Worm (Caenorhabditis elegans): ENCODE measurements around the gene msp-51.

msp-51 gene

ce11 chrIV:5277752-5278151, 17.4 kb downstream of the msp-51 start, which contains the start of gene F36H12.17:
TSS of gene F36H12.17 (minus strand) at chrIV:5277852.
- TF ChIP-seq ceh-20 (GFP tag; IDR thresholded peaks at IDR 0.05) (no peak), lin-29 (GFP tag; IDR thresholded peaks at IDR 0.05) (no peak), R02D3.7 (tag; optimal IDR thresholded peaks at IDR 0.05) (no peak), attf-4 (tag; optimal IDR thresholded peaks at IDR 0.05) (no peak), nhr-10 (tag; optimal IDR thresholded peaks at IDR 0.05) (no peak), vab-7 (GFP tag; IDR thresholded peaks at IDR 0.05) (no peak), madf-5 (GFP tag; IDR thresholded peaks at IDR 0.05) (no peak), F44E2.7 (GFP tag; IDR thresholded peaks at IDR 0.05) (no peak), ceh-44 (GFP tag; IDR thresholded peaks at IDR 0.05) (no peak), pha-4 (GFP tag; IDR thresholded peaks at IDR 0.05) (no peak), pha-4 (tag; optimal IDR thresholded peaks at IDR 0.05) (no peak), gei-8 (GFP tag; optimal IDR thresholded peaks at IDR 0.05) (no peak), lim-7 (GFP tag; IDR thresholded peaks at IDR 0.05) (no peak), dve-1 (tag; optimal IDR thresholded peaks at IDR 0.05; ENCODE audit: insufficient read depth) (no peak), tra-1 (GFP tag; IDR thresholded peaks at IDR 0.05) (no peak)

DNA sequence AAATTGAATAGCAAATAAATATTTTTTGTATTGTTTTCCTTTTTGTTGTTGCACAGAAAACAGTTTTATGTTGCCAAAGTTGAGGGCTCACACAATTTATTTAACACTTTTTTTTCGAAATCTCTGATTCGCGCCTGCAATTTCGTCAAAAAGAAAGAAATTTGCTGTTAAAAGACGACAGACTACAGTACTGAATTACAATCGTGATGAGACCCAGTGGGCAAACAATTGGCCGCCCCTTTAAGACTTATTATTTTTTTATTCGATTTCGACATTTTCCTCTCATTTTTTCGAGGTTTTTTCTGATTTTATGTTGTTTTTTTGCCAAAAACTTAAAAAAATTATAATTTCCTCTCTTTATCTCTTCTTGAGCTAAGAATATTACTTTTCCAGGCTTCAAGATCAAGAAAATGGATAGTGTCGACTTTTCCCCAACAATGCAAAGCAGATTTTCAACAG, 21.0 kb downstream of the msp-51 start, which contains the start of gene slfl-4:
Gene slfl-4, plus strand, starts transcription at position 409 of the 459 bp plus-strand sequence.
- TF ChIP-seq mxl-2 (GFP tag; conservative IDR thresholded peaks at IDR 0.05) = no peak

DNA sequence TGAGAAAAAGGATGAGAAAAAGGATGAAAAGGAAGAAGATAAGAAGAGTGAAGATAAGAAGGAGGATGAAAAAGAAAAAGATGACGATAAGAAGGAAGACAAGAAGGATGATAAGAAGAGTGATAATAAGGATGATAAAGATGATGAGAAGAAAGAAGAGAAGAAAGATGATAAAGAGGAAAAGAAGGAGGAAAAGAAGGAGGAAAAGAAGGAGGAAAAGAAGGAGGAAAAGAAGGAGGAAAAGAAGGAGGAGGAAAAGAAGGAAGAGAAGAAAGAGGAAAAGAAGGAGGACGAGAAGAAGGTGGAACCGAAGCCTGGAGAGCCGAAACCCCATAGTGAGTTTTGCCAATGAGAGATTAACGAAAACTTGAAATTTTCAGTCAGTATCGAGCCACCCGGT, 21.8 kb downstream of the msp-51 start:
- TF ChIP-seq unc-62 (GFP tag; optimal IDR thresholded peaks at IDR 0.05 in 1 of 2) = peak in 1 of 2 experiments; percentile 54
- no peak for TF ChIP-seq unc-62 (tag; optimal IDR thresholded peaks at IDR 0.05)
- peak; percentile 60; the same call in 1 of the 2 replicates for TF ChIP-seq set-16 (GFP tag; IDR thresholded peaks at IDR 0.05)
- no peak for TF ChIP-seq nhr-102 (tag; optimal IDR thresholded peaks at IDR 0.05)

ce11 chrIV:5272518-5272917, 22.6 kb downstream of the msp-51 start, which contains the start of gene F36H12.3:
TSS of gene F36H12.3 (plus strand) at chrIV:5272818.
- TF ChIP-seq ctbp-1 (GFP tag; IDR thresholded peaks at IDR 0.05) (no peak), dve-1 (tag; optimal IDR thresholded peaks at IDR 0.05; ENCODE audit: insufficient read depth) (no peak), unc-62 (GFP tag; optimal IDR thresholded peaks at IDR 0.05 in 1 of 2) (peak in 1 of 2 experiments; percentile 65), unc-62 (tag; optimal IDR thresholded peaks at IDR 0.05) (no peak), aly-2 (tag; optimal IDR thresholded peaks at IDR 0.05) (no peak), skn-1 (tag; optimal IDR thresholded peaks at IDR 0.05) (no peak), F26F4.8 (GFP tag; conservative IDR thresholded peaks at IDR 0.05) (no peak)

DNA sequence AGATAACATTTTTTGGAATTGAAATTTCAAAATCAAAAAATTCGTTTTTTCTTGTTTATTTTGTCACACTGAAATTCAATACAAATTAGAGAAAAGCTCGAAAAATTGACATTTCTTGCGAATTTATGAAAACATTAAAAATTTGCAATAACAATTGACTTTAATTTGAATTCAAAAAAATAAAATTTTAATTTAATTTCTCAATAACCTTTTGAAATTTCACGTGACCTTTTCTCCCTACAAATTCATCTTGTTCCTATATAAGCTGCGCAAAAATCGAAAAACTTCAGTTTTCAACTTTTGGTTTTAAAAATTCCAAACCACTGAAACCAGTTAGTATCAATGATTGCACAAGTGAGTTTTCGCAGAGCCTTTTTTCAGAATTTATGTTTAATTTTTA, 26.3 kb downstream of the msp-51 start, which contains the start of gene F36H12.4:
Gene F36H12.4, plus strand, starts transcription at position 301 of the 400 bp plus-strand sequence.
- no peak for TF ChIP-seq F26F4.8 (GFP tag; conservative IDR thresholded peaks at IDR 0.05)
- TF ChIP-seq dve-1 (tag; optimal IDR thresholded peaks at IDR 0.05; ENCODE audit: insufficient read depth) = no peak
- TF ChIP-seq nhr-10 (tag; optimal IDR thresholded peaks at IDR 0.05) = no peak
- no peak for TF ChIP-seq lin-29 (GFP tag; IDR thresholded peaks at IDR 0.05)
- TF ChIP-seq nhr-237 (tag; optimal IDR thresholded peaks at IDR 0.05) = no peak
- no peak for TF ChIP-seq arid-1 (GFP tag; conservative IDR thresholded peaks at IDR 0.05)
- no peak for TF ChIP-seq Y48G9A.11 (GFP tag; IDR thresholded peaks at IDR 0.05)
- no peak for TF ChIP-seq spr-1 (tag; optimal IDR thresholded peaks at IDR 0.05)

ce11 chrIV:5266474-5266873, 28.7 kb downstream of the msp-51 start, which contains the start of gene F36H12.5:
TSS of gene F36H12.5 (plus strand) at chrIV:5266774.
- TF ChIP-seq dmd-8 (GFP tag; IDR thresholded peaks at IDR 0.05) (no peak), zfp-3 (GFP tag; conservative IDR thresholded peaks at IDR 0.05) (no peak), nhr-6 (tag; optimal IDR thresholded peaks at IDR 0.05) (no peak), unc-39 (tag; optimal IDR thresholded peaks at IDR 0.05) (no peak), dmd-9 (GFP tag; IDR thresholded peaks at IDR 0.05) (no peak), F26F4.8 (GFP tag; conservative IDR thresholded peaks at IDR 0.05) (no peak), tag-97 (GFP tag; IDR thresholded peaks at IDR 0.05) (no peak), ceh-62 (tag; optimal IDR thresholded peaks at IDR 0.05) (no peak), mxl-2 (GFP tag; conservative IDR thresholded peaks at IDR 0.05) (no peak), ceh-20 (GFP tag; IDR thresholded peaks at IDR 0.05) (no peak), nhr-25 (tag; optimal IDR thresholded peaks at IDR 0.05; ENCODE audit: borderline replicate concordance, insufficient read depth) (no peak), nhr-28 (tag; optimal IDR thresholded peaks at IDR 0.05) (no peak), vab-7 (GFP tag; IDR thresholded peaks at IDR 0.05) (no peak), lin-29 (GFP tag; IDR thresholded peaks at IDR 0.05) (no peak), nhr-102 (tag; optimal IDR thresholded peaks at IDR 0.05) (no peak), skn-1 (tag; optimal IDR thresholded peaks at IDR 0.05) (no peak), spr-3 (GFP tag; optimal IDR thresholded peaks at IDR 0.05) (no peak), nhr-111 (GFP tag; optimal IDR thresholded peaks at IDR 0.05) (no peak), egl-27 (tag; optimal IDR thresholded peaks at IDR 0.05) (no peak), mdt-29 (GFP tag; IDR thresholded peaks at IDR 0.05) (no peak)
